Fruit fly (Drosophila melanogaster): ENCODE data around the gene eIF4EHP.

The eIF4EHP gene

DNA sequence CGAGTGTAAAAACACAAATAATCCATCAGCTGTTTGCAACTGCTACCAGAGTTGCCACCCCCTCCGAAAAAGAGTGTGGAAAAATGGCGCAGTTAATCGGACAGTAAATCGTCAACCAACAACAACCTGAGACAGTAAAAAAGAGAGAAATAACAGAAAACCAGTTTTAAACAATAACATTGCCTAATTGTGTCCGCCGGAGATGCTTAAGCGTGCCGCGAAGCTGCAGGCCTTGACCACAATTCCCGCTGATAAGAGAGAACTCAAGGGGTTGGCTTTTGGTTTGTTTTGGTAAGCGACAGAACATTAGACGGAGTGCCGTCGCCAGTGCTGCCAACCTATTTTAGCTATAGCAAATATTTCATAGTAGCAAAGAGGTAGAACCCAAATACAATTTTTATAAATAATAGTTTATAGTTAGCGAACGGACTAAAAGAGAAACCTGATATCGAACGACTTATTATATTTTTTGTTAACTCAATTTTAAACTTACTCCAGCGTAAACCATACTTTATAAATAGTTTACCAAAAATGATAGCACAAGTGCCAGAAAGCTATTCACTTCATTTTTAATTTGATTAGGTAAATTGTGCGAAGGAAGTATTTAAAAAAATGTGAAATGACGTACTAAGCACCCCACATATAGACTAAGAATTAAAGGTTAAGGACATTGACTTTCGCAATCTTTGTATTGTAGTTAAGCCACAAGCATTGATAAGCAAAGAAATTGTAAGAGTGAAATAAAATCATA lies 57.9 kb downstream of the eIF4EHP start, which contains the start of the genes Atg6 and Pisd (continued):
- TF ChIP-seq H2.0 (GFP tag; IDR thresholded peaks at IDR 0.05), result no peak
- no peak for TF ChIP-seq bowl (GFP tag; IDR thresholded peaks at IDR 0.05)
- TF ChIP-seq slbo (GFP tag; IDR thresholded peaks at IDR 0.05), result peak; percentile 59; the same call in 1 of the 2 replicates
- peak; percentile 8 for TF ChIP-seq CG5245 (GFP tag; optimal IDR thresholded peaks at IDR 0.05)
- TF ChIP-seq CG13123 (GFP tag; optimal IDR thresholded peaks at IDR 0.05), result no peak
- TF ChIP-seq p53 (GFP tag; optimal IDR thresholded peaks at IDR 0.05), result no peak
- peak; percentile 90 for TF ChIP-seq pros (GFP tag; optimal IDR thresholded peaks at IDR 0.05)
- peak; percentile 13 for TF ChIP-seq gsb-n (tag; optimal IDR thresholded peaks at IDR 0.05)
- TF ChIP-seq corto (GFP tag; optimal IDR thresholded peaks at IDR 0.05), result peak; percentile 6
- peak; percentile 30 for TF ChIP-seq CG7987 (GFP tag; optimal IDR thresholded peaks at IDR 0.05)
- TF ChIP-seq CG9932 (GFP tag; IDR thresholded peaks at IDR 0.05), result peak; percentile 68
- no peak for TF ChIP-seq Bdp1 (GFP tag; optimal IDR thresholded peaks at IDR 0.05)
- TF ChIP-seq MBD-R2 (GFP tag; IDR thresholded peaks at IDR 0.05), result peak; percentile 90
- peak; percentile 34 for TF ChIP-seq lilli (GFP tag; optimal IDR thresholded peaks at IDR 0.05)
- no peak for TF ChIP-seq bab2 (GFP tag; optimal IDR thresholded peaks at IDR 0.05)
- TF ChIP-seq tll (GFP tag; optimal IDR thresholded peaks at IDR 0.05), result no peak
- TF ChIP-seq CG8924 (tag; optimal IDR thresholded peaks at IDR 0.05), result peak; percentile 74
- peak; percentile 64 for TF ChIP-seq Rfx (GFP tag; IDR thresholded peaks at IDR 0.05)
- peak; percentile 89 for TF ChIP-seq CG34376 (GFP tag; optimal IDR thresholded peaks at IDR 0.05)
- no peak for TF ChIP-seq CG6813 (GFP tag; optimal IDR thresholded peaks at IDR 0.05)
- peak; percentile 1 for TF ChIP-seq NfI (GFP tag; optimal IDR thresholded peaks at IDR 0.05)
- TF ChIP-seq CG12219 (GFP tag; optimal IDR thresholded peaks at IDR 0.05), result peak; percentile 19
- no peak for TF ChIP-seq CG10209 (GFP tag; optimal IDR thresholded peaks at IDR 0.05)
- TF ChIP-seq HLH4C (GFP tag; IDR thresholded peaks at IDR 0.05; ENCODE audit: partially characterized antibody), result 0 out of 3 replicates have a peak, but pooled peaks have one; percentile 32
- peak; percentile 16 for TF ChIP-seq CG15601 (tag; optimal IDR thresholded peaks at IDR 0.05)
- TF ChIP-seq mld (GFP tag; IDR thresholded peaks at IDR 0.05; ENCODE audit: partially characterized antibody), result no peak
- no peak for TF ChIP-seq crol (GFP tag; IDR thresholded peaks at IDR 0.05)
- peak; percentile 21 for TF ChIP-seq Chrac-16 (GFP tag; optimal IDR thresholded peaks at IDR 0.05)
- no peak for TF ChIP-seq z (GFP tag; IDR thresholded peaks at IDR 0.05)
- TF ChIP-seq CG7839 (tag; optimal IDR thresholded peaks at IDR 0.05), result peak; percentile 15
- TF ChIP-seq CG30020 (tag; optimal IDR thresholded peaks at IDR 0.05), result peak; percentile 37
- no peak for TF ChIP-seq cato (GFP tag; optimal IDR thresholded peaks at IDR 0.05; ENCODE audit: borderline replicate concordance)
- peak in 1 of 2 experiments; percentile 9 for TF ChIP-seq insv (GFP tag; optimal IDR thresholded peaks at IDR 0.05)
- TF ChIP-seq CG3065 (GFP tag; optimal IDR thresholded peaks at IDR 0.05), result no peak
- TF ChIP-seq Sry-β (GFP tag; optimal IDR thresholded peaks at IDR 0.05), result peak; percentile 88
- TF ChIP-seq Meics (GFP tag; optimal IDR thresholded peaks at IDR 0.05), result no peak
- TF ChIP-seq cas (GFP tag; IDR thresholded peaks at IDR 0.05), result no peak
- no peak for TF ChIP-seq Atf-2 (GFP tag; optimal IDR thresholded peaks at IDR 0.05)
- TF ChIP-seq otp (GFP tag; IDR thresholded peaks at IDR 0.05), result peak; percentile 52; the same call in 1 of the 3 replicates
- TF ChIP-seq croc (GFP tag; conservative IDR thresholded peaks at IDR 0.05), result no peak
- TF ChIP-seq ken (GFP tag; IDR thresholded peaks at IDR 0.05), result no peak
- TF ChIP-seq Stat92E (GFP tag; optimal IDR thresholded peaks at IDR 0.05), result no peak
- TF ChIP-seq CG13296 (GFP tag; optimal IDR thresholded peaks at IDR 0.05), result peak; percentile 37
- TF ChIP-seq dan (GFP tag; IDR thresholded peaks at IDR 0.05), result no peak
- 0 out of 2 replicates have a peak, but pooled peaks have one; percentile 37 for TF ChIP-seq bbx (GFP tag; IDR thresholded peaks at IDR 0.05; ENCODE audit: partially characterized antibody)
- TF ChIP-seq CG14965 (GFP tag; optimal IDR thresholded peaks at IDR 0.05; ENCODE audit: borderline replicate concordance), result no peak
- TF ChIP-seq Dip3 (GFP tag; optimal IDR thresholded peaks at IDR 0.05), result no peak
- no peak for TF ChIP-seq Mes4 (GFP tag; optimal IDR thresholded peaks at IDR 0.05)
- TF ChIP-seq Six4 (GFP tag; optimal IDR thresholded peaks at IDR 0.05), result no peak
